Fruit fly (Drosophila melanogaster): ENCODE results near the gene Sgs7.

Gene Sgs7

DNA sequence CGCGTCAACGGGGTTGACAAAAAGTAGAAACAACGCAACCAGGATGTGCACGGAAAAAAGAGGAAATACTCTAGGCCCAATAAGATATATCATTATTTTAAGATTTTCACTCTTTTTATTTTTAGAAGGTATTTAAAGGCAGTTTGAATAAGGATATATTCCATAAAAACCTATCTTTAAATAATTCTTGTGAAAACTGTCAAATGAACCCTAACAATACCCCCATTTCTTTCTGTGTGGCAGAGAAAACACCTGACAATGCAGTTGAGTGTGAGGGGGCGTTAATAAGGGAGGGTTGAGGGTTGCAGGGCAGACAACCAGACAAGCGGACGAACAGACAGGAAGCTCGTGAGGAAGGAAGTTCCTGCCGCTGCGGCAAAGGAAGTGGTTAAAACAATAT is 42.3 kb downstream of the Sgs7 start (continued):
- TF ChIP-seq CG2712 (tag; optimal IDR thresholded peaks at IDR 0.05) (peak; percentile 72), CG13424 (tag; optimal IDR thresholded peaks at IDR 0.05) (peak; percentile 42), CG4820 (GFP tag; optimal IDR thresholded peaks at IDR 0.05) (peak; percentile 42), fd96Cb (tag; optimal IDR thresholded peaks at IDR 0.05) (peak; percentile 41), Max (GFP tag; optimal IDR thresholded peaks at IDR 0.05) (no peak), ems (GFP tag; optimal IDR thresholded peaks at IDR 0.05) (peak; percentile 2), CG8359 (GFP tag; optimal IDR thresholded peaks at IDR 0.05; ENCODE audit: borderline replicate concordance) (no peak), ac (GFP tag; optimal IDR thresholded peaks at IDR 0.05) (peak; percentile 46), CG2116 (GFP tag; optimal IDR thresholded peaks at IDR 0.05) (peak; percentile 16), CG10274 (GFP tag; optimal IDR thresholded peaks at IDR 0.05) (no peak), CG10959 (GFP tag; IDR thresholded peaks at IDR 0.05) (peak; percentile 39; the same call in 1 of the 2 replicates), dpn (GFP tag; optimal IDR thresholded peaks at IDR 0.05) (peak; percentile 19 to 37), zen (tag; optimal IDR thresholded peaks at IDR 0.05) (no peak), bigmax (GFP tag; optimal IDR thresholded peaks at IDR 0.05) (no peak), CG32767 (GFP tag; IDR thresholded peaks at IDR 0.05) (0 out of 2 replicates have a peak, but pooled peaks have one; percentile 35), D (optimal IDR thresholded peaks at IDR 0.05) (no peak), D (GFP tag; optimal IDR thresholded peaks at IDR 0.05) (peak; percentile 23), Sox100B (GFP tag; optimal IDR thresholded peaks at IDR 0.05) (peak; percentile 9), sc (optimal IDR thresholded peaks at IDR 0.05) (no peak), sc (GFP tag; optimal IDR thresholded peaks at IDR 0.05) (peak; percentile 36), CG8089 (GFP tag; optimal IDR thresholded peaks at IDR 0.05) (no peak), CG5180 (GFP tag; optimal IDR thresholded peaks at IDR 0.05) (peak; percentile 27), CG8478 (optimal IDR thresholded peaks at IDR 0.05) (no peak), CG3847 (GFP tag; IDR thresholded peaks at IDR 0.05) (no peak), CG10267 (tag; optimal IDR thresholded peaks at IDR 0.05) (peak; percentile 36), Chrac-16 (GFP tag; optimal IDR thresholded peaks at IDR 0.05) (peak; percentile 45), CG7839 (tag; optimal IDR thresholded peaks at IDR 0.05) (peak; percentile 53), lab (GFP tag; optimal IDR thresholded peaks at IDR 0.05) (peak; percentile 16), nom (GFP tag; optimal IDR thresholded peaks at IDR 0.05) (peak; percentile 8), Sox102F (GFP tag; optimal IDR thresholded peaks at IDR 0.05) (peak; percentile 53), H2.0 (GFP tag; IDR thresholded peaks at IDR 0.05) (0 out of 2 replicates have a peak, but pooled peaks have one; percentile 26), CG13775 (GFP tag; optimal IDR thresholded peaks at IDR 0.05) (peak; percentile 11), Ets65A (GFP tag) (peak; percentile 82), pan (optimal IDR thresholded peaks at IDR 0.05) (no peak), pan (GFP tag; optimal IDR thresholded peaks at IDR 0.05 in 1 of 2, IDR thresholded peaks at IDR 0.05 in 1 of 2) (peak in 1 of 2 experiments; percentile 25), dmrt11E (tag; optimal IDR thresholded peaks at IDR 0.05) (peak; percentile 75), CG9797 (GFP tag; optimal IDR thresholded peaks at IDR 0.05) (no peak), tup (GFP tag; optimal IDR thresholded peaks at IDR 0.05) (no peak), CG1602 (GFP tag; optimal IDR thresholded peaks at IDR 0.05) (peak; percentile 18), scrt (GFP tag; optimal IDR thresholded peaks at IDR 0.05) (no peak), zf30C (GFP tag; optimal IDR thresholded peaks at IDR 0.05) (peak; percentile 76), tgo (GFP tag; IDR thresholded peaks at IDR 0.05) (0 out of 3 replicates have a peak, but pooled peaks have one; percentile 43), Rfx (GFP tag; IDR thresholded peaks at IDR 0.05) (no peak), inv (GFP tag; IDR thresholded peaks at IDR 0.05; ENCODE audit: partially characterized antibody) (no peak), chn (GFP tag; optimal IDR thresholded peaks at IDR 0.05) (peak; percentile 13), CG10979 (tag; optimal IDR thresholded peaks at IDR 0.05) (peak; percentile 75), ATbp (GFP tag; optimal IDR thresholded peaks at IDR 0.05) (peak; percentile 41), onecut (GFP tag; IDR thresholded peaks at IDR 0.05) (no peak), pfk (GFP tag; optimal IDR thresholded peaks at IDR 0.05) (no peak), Hsf (GFP tag; optimal IDR thresholded peaks at IDR 0.05) (peak; percentile 14), CG3995 (GFP tag; optimal IDR thresholded peaks at IDR 0.05) (no peak)
